Worm (Caenorhabditis elegans): ENCODE results near the gene trap-2.

Gene trap-2

DNA sequence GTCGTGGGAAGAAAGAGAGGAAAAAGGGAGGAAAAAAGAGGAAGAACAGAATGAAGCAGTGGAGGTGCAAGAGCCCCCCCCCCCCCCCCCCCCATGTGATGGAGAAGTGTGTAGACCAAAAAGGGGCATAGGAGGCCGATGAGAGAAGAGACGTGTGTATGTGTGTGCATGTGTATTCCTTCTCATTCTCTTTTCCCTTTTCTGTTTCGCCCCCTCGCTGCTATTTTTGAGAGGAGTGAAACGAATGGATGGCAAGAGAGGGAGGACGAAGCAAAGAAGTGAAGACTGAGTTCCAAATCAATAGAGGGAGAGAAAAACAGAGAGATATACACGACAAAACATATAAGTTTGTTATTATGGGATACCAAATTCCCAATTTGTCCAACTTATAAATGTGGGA is 7.3 kb downstream of the trap-2 start (continued):
- TF ChIP-seq tbx-2 (tag; optimal IDR thresholded peaks at IDR 0.05) (no peak), ceh-31 (tag; optimal IDR thresholded peaks at IDR 0.05) (peak; percentile 9), ama-1 (optimal IDR thresholded peaks at IDR 0.05) (no peak), ztf-16 (tag; optimal IDR thresholded peaks at IDR 0.05) (no peak), sdc-2 (tag; optimal IDR thresholded peaks at IDR 0.05) (no peak), nhr-11 (tag; optimal IDR thresholded peaks at IDR 0.05) (no peak), ceh-9 (tag; optimal IDR thresholded peaks at IDR 0.05) (no peak), K09A11.1 (tag; optimal IDR thresholded peaks at IDR 0.05; ENCODE audit: insufficient read depth) (no peak), fax-1 (tag; optimal IDR thresholded peaks at IDR 0.05) (no peak), lim-6 (tag; optimal IDR thresholded peaks at IDR 0.05) (no peak), pha-2 (tag; optimal IDR thresholded peaks at IDR 0.05) (no peak), ceh-48 (tag; optimal IDR thresholded peaks at IDR 0.05) (peak; percentile 40), elt-4 (tag; optimal IDR thresholded peaks at IDR 0.05) (no peak), pax-1 (tag; optimal IDR thresholded peaks at IDR 0.05) (no peak), ref-2 (tag; optimal IDR thresholded peaks at IDR 0.05) (no peak), hlh-13 (GFP tag; optimal IDR thresholded peaks at IDR 0.05) (no peak), fkh-10 (GFP tag; optimal IDR thresholded peaks at IDR 0.05) (no peak), npax-4 (tag; optimal IDR thresholded peaks at IDR 0.05) (no peak), che-1 (tag; optimal IDR thresholded peaks at IDR 0.05) (no peak), unc-42 (tag; optimal IDR thresholded peaks at IDR 0.05) (peak; percentile 42), ceh-34 (tag; optimal IDR thresholded peaks at IDR 0.05) (no peak), pag-3 (tag; optimal IDR thresholded peaks at IDR 0.05; ENCODE audit: borderline replicate concordance) (no peak), pat-9 (tag; optimal IDR thresholded peaks at IDR 0.05) (no peak), tbx-7 (tag; optimal IDR thresholded peaks at IDR 0.05) (no peak), T23F11.4 (GFP tag; optimal IDR thresholded peaks at IDR 0.05) (no peak), hlh-8 (tag; optimal IDR thresholded peaks at IDR 0.05) (no peak), ceh-19 (GFP tag; optimal IDR thresholded peaks at IDR 0.05) (peak; percentile 9), eyg-1 (tag; optimal IDR thresholded peaks at IDR 0.05) (no peak), ceh-14 (tag; optimal IDR thresholded peaks at IDR 0.05) (no peak), ceh-22 (tag; optimal IDR thresholded peaks at IDR 0.05) (no peak)

DNA sequence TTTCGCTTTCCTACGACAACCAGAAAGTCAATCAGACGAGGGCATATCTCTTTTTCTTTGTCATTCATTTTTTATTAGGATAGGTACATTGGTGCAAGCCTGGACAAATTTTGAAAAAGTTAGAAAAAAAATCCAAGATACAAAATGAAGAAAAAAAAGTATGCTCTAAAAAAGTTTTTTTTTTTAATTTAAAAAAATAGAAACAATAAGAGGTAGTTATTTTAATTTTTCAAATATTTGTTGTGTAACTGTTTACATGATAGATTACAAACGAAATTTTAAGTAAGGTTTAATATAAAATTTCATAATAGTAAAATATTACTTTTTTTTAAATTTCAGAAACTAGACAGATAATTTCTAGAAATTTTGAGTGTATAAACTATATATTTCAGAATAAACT is 8.2 kb downstream of the trap-2 start, which contains the start of gene aex-3:
Gene aex-3 (minus strand): TSS at position 101 of the 400 bp plus-strand sequence.
- no peak for TF ChIP-seq T23F11.4 (GFP tag; optimal IDR thresholded peaks at IDR 0.05)
- TF ChIP-seq K02D7.2 (tag; optimal IDR thresholded peaks at IDR 0.05): no peak
- TF ChIP-seq ttx-3 (tag; optimal IDR thresholded peaks at IDR 0.05): no peak
- TF ChIP-seq mec-3 (tag; optimal IDR thresholded peaks at IDR 0.05; ENCODE audit: borderline replicate concordance): no peak
- TF ChIP-seq ets-4 (tag; optimal IDR thresholded peaks at IDR 0.05): no peak
- TF ChIP-seq pat-9 (tag; optimal IDR thresholded peaks at IDR 0.05): no peak
- no peak for TF ChIP-seq ceh-19 (GFP tag; optimal IDR thresholded peaks at IDR 0.05)
- no peak for TF ChIP-seq npax-4 (tag; optimal IDR thresholded peaks at IDR 0.05)
- no peak for TF ChIP-seq dve-1 (tag; optimal IDR thresholded peaks at IDR 0.05)
- TF ChIP-seq ceh-34 (tag; optimal IDR thresholded peaks at IDR 0.05): no peak
- no peak for TF ChIP-seq unc-42 (tag; optimal IDR thresholded peaks at IDR 0.05)
- no peak for TF ChIP-seq elt-2 (tag; optimal IDR thresholded peaks at IDR 0.05)

DNA sequence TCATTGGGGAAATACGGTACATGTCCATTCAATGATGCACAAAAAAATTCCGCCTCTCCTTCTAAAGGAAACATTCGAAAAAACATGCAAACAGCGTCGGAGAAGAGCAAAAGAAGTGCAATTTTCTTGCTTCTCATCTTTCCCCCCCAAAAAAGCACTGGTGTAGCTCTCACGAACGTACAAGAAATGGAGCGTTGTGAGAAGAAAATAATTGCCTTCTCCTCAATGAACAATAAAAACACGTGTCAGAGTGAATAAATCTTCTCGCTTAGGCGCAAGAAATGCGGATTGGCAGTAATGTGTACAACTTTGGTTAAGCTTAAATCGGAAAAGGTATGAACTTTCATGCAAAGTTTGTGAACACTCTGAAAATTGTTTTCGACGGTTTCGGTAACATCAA is 19.6 kb downstream of the trap-2 start:
- TF ChIP-seq hlh-8 (tag; optimal IDR thresholded peaks at IDR 0.05) (no peak), syd-9 (tag; optimal IDR thresholded peaks at IDR 0.05) (no peak), ceh-22 (tag; optimal IDR thresholded peaks at IDR 0.05) (no peak), pros-1 (tag; optimal IDR thresholded peaks at IDR 0.05) (no peak), elt-2 (tag; optimal IDR thresholded peaks at IDR 0.05) (no peak), rnt-1 (tag; optimal IDR thresholded peaks at IDR 0.05) (no peak), tbx-2 (tag; optimal IDR thresholded peaks at IDR 0.05) (no peak), sox-4 (tag; optimal IDR thresholded peaks at IDR 0.05) (no peak), npax-4 (tag; optimal IDR thresholded peaks at IDR 0.05) (no peak), nhr-11 (tag; optimal IDR thresholded peaks at IDR 0.05) (no peak), lim-6 (tag; optimal IDR thresholded peaks at IDR 0.05) (no peak), hlh-30 (tag; optimal IDR thresholded peaks at IDR 0.05; ENCODE audit: insufficient read depth) (no peak), mec-3 (tag; optimal IDR thresholded peaks at IDR 0.05; ENCODE audit: borderline replicate concordance) (no peak), unc-86 (tag; optimal IDR thresholded peaks at IDR 0.05) (no peak), ceh-30 (tag; optimal IDR thresholded peaks at IDR 0.05) (no peak), fkh-6 (tag; optimal IDR thresholded peaks at IDR 0.05) (no peak), C38D4.7 (GFP tag; optimal IDR thresholded peaks at IDR 0.05) (no peak), ceh-48 (tag; optimal IDR thresholded peaks at IDR 0.05) (no peak), pha-2 (tag; optimal IDR thresholded peaks at IDR 0.05) (no peak), ref-2 (tag; optimal IDR thresholded peaks at IDR 0.05) (no peak)

All from whole organism, late embryonic.